Worm (Caenorhabditis elegans): ENCODE results near the gene itr-1.

- no peak for TF ChIP-seq die-1 (tag; optimal IDR thresholded peaks at IDR 0.05)
- TF ChIP-seq F10E7.11 (tag; optimal IDR thresholded peaks at IDR 0.05), result no peak
- no peak for TF ChIP-seq nhr-90 (tag; optimal IDR thresholded peaks at IDR 0.05)
- no peak for TF ChIP-seq C06A6.2 (GFP tag; conservative IDR thresholded peaks at IDR 0.05)
- TF ChIP-seq snpc-4 (GFP tag; optimal IDR thresholded peaks at IDR 0.05), result no peak
- TF ChIP-seq snpc-4 (tag; optimal IDR thresholded peaks at IDR 0.05), result no peak
- TF ChIP-seq T07F8.4 (tag; optimal IDR thresholded peaks at IDR 0.05), result no peak
- TF ChIP-seq snpc-3.4 (tag; optimal IDR thresholded peaks at IDR 0.05), result no peak
- TF ChIP-seq pha-4 (tag; optimal IDR thresholded peaks at IDR 0.05), result no peak
Measured at ce11 chrIV:7698320-7698719, 23.3 kb downstream of the itr-1 start, which contains the start of gene flp-13.
